Worm (Caenorhabditis elegans) whole organism, mixed stage, embryonic: ENCODE measurements around the gene msp-79.

Source experiments
- elt-1 ChIP-seq: sonication (generic microtip); optimal IDR thresholded peaks from 2 replicates; lab custom pipeline; 2017; ENCODE audit warnings: missing genetic modification characterization, mild to moderate bottlenecking, missing compliant biosample characterization, antibody characterized with exemption, moderate library complexity, borderline replicate concordance; ENCODE audit not compliant: insufficient read depth
- elt-3 ChIP-seq: fragments of 150-350 bp; optimal IDR thresholded peaks from 2 replicates; lab custom pipeline; 2014; ENCODE audit warnings: missing biosample characterization, missing genetic modification characterization
- mep-1 ChIP-seq: fragments of 150-350 bp; optimal IDR thresholded peaks from 2 replicates; lab custom pipeline; 2017; ENCODE audit warnings: missing biosample characterization, missing genetic modification reagents, missing genetic modification characterization, inconsistent platforms
- pha-4 ChIP-seq: fragments of 150-350 bp; optimal IDR thresholded peaks from 2 replicates; lab custom pipeline; 2018; ENCODE audit warnings: missing biosample characterization, missing genetic modification reagents, missing genetic modification characterization
- snpc-4 ChIP-seq: fragments of 150-350 bp; optimal IDR thresholded peaks from 2 replicates; lab custom pipeline; 2014; ENCODE audit warnings: missing biosample characterization, missing genetic modification characterization

ce11 chrIV:9815432-9815831 is 48.5 kb upstream of the msp-79 start, which contains the start of gene egl-20:
- TF ChIP-seq mep-1 (tag; lab: Kevin White, UChicago) (no peak), pha-4 (tag; lab: Kevin White, UChicago) (no peak), snpc-4 (tag; lab: Kevin White, UChicago) (no peak), elt-1 (tag; lab: Kevin White, UChicago) (no peak), elt-3 (tag; lab: Kevin White, UChicago) (no peak)
